Fruit fly (Drosophila melanogaster): ENCODE results near the gene CG9586.

dm6 chr2L:9213626-9214025, 47.3 kb upstream of the CG9586 start:
- TF ChIP-seq CG8478 (optimal IDR thresholded peaks at IDR 0.05) (no peak), CTCF (optimal IDR thresholded peaks at IDR 0.05) (no peak)

Measured in S2 (cell line).